Worm (Caenorhabditis elegans) whole organism, early embryonic: ENCODE data around the gene cyp-33A1.

ENCODE experiments used
- ama-1 ChIP-seq: fragments of 150-350 bp; optimal IDR thresholded peaks from 2 replicates; lab custom pipeline; 2014
- ets-7 ChIP-seq: sonication (generic microtip); optimal IDR thresholded peaks from 2 replicates; lab custom pipeline; 2016; ENCODE audit warnings: missing genotype, missing genetic modification characterization, missing compliant biosample characterization
- flt-1 ChIP-seq: fragments of 200-800 bp; sonication (Bioruptor generic); IDR thresholded peaks from 2 replicates; pipeline ENCODE4 v1.3.6; 2022; ENCODE audit warnings: missing genetic modification characterization, missing compliant biosample characterization
- hmbx-1 ChIP-seq: sonication (generic microtip); optimal IDR thresholded peaks from 2 replicates; lab custom pipeline; 2016; ENCODE audit warnings: mild to moderate bottlenecking, missing genetic modification characterization, missing compliant biosample characterization
- hmg-4 ChIP-seq: fragments of 200-800 bp; sonication (Bioruptor generic); optimal IDR thresholded peaks from 2 replicates; lab custom pipeline; 2018; ENCODE audit warnings: mild to moderate bottlenecking, missing genetic modification characterization, missing compliant biosample characterization
- hnd-1 ChIP-seq: sonication (generic microtip); optimal IDR thresholded peaks from 2 replicates; lab custom pipeline; 2016; ENCODE audit warnings: missing genetic modification characterization, missing compliant biosample characterization

DNA sequence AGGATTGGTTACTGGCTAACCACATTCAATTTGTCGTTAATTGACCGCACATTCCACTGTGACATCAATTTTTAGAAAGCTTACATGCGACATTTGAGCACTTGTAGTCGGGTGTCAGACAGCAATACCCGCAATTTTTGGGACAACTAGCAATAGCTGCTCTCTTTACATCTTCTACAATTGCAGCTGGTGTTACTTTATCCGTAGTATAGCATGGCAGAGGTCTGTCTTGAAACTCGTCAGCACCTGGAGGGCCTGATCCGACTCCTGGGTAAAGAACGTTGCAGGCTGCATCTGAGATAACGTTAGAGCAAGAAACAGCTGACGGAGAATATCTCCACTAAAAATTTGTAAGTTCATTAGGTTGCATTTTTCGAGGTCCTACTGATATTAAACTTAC lies 41.9 kb downstream of the cyp-33A1 start:
- no peak for TF ChIP-seq ama-1
- no peak for TF ChIP-seq hmbx-1 (tag; lab: Kevin White, UChicago)
- TF ChIP-seq flt-1 (GFP tag; lab: Robert Waterston, UW), result no peak
- no peak for TF ChIP-seq ets-7 (tag; lab: Kevin White, UChicago)
- TF ChIP-seq hmg-4 (GFP tag; lab: Kevin White, UChicago), result no peak
- no peak for TF ChIP-seq hnd-1 (tag; lab: Kevin White, UChicago)
